Fruit fly (Drosophila melanogaster): Measurements from ENCODE around the gene CG4960.

DNA sequence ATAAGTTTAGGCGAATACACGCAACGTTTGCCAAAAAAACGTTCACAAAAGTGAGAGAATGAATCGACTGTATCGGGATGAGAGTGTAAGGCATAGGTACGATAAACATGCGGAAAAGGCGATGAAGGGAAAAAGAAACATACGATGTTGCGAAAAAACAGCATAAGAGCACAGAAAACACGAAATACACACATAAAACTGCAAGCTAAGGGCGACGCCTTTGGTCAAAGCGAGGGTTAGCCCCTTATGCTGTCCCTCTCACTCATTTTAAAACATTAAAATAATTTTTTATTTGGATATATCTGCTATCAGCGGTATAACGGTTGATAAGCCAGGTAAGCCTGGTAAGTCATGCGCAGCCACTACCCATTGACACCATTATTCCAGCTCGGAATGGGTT, 47.4 kb downstream of the CG4960 start:
- TF ChIP-seq Eip75B (GFP tag; optimal IDR thresholded peaks at IDR 0.05) (no peak), OdsH (GFP tag; optimal IDR thresholded peaks at IDR 0.05) (no peak), CG6854 (GFP tag; optimal IDR thresholded peaks at IDR 0.05) (no peak), CG10631 (GFP tag; optimal IDR thresholded peaks at IDR 0.05) (no peak)

Data from whole organism, prepupa.